Worm (Caenorhabditis elegans): ENCODE results near the gene Y53F4B.14.

DNA sequence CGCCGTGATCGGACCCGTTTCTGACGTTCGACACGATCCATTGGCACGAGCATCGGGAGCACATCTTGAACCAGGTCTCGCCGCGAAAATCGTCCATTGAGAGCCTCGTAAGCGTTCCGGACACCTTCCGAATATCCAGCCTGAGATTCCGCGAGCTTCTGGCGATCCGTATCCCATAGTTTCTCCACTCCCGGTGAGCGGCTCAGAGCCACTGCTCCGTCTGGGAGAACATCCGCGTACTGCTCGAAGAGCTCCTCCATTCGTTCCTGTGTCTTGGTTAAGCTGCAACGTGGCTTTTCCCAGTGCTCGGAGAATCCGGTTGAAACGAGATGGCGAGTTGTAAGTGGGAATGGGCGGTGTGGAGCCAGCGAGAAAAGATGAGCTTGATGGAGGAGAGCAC, 32.7 kb upstream of the Y53F4B.14 start:
- TF ChIP-seq C08G9.2 (tag; optimal IDR thresholded peaks at IDR 0.05) (no peak), lin-11 (tag; optimal IDR thresholded peaks at IDR 0.05) (no peak), nhr-11 (tag; optimal IDR thresholded peaks at IDR 0.05) (no peak)

All from whole organism, late embryonic.